Worm (Caenorhabditis elegans) whole organism, L2 larva: ENCODE results near the gene fbxa-190.

Experiments used
- C34F6.9 ChIP-seq: fragments of 150-350 bp; optimal IDR thresholded peaks from 2 replicates; lab custom pipeline; 2014; ENCODE audit warnings: missing biosample characterization, missing genetic modification characterization
- F13H6.1 ChIP-seq: sonication (generic microtip); optimal IDR thresholded peaks from 2 replicates; lab custom pipeline; 2016; ENCODE audit warnings: missing genetic modification characterization, missing compliant biosample characterization
- R02D3.7 ChIP-seq: fragments of 150-350 bp; optimal IDR thresholded peaks from 2 replicates; lab custom pipeline; 2014; ENCODE audit warnings: missing biosample characterization, missing genetic modification characterization
- Y55F3AM.14 ChIP-seq: fragments of 200-800 bp; sonication (Bioruptor generic); optimal IDR thresholded peaks from 2 replicates; lab custom pipeline; 2018; ENCODE audit warnings: mild to moderate bottlenecking, missing genetic modification characterization, missing compliant biosample characterization
- ZK546.5 ChIP-seq: sonication (generic microtip); optimal IDR thresholded peaks from 2 replicates; lab custom pipeline; 2017; ENCODE audit warnings: missing biosample characterization, missing genetic modification characterization
- alr-1 ChIP-seq: fragments of 150-350 bp; optimal IDR thresholded peaks from 2 replicates; lab custom pipeline; 2014; ENCODE audit warnings: missing biosample characterization, missing genetic modification characterization
- aly-2 ChIP-seq: fragments of 150-350 bp; optimal IDR thresholded peaks from 2 replicates; lab custom pipeline; 2014; ENCODE audit warnings: missing biosample characterization, missing genetic modification characterization
- ama-1 ChIP-seq: fragments of 150-350 bp; optimal IDR thresholded peaks from 2 replicates; lab custom pipeline; 2018; ENCODE audit warnings: inconsistent platforms
- blmp-1 ChIP-seq: sonication (generic microtip); optimal IDR thresholded peaks from 2 replicates; lab custom pipeline; 2017; ENCODE audit warnings: missing genetic modification characterization, mild to moderate bottlenecking, missing compliant biosample characterization, antibody characterized with exemption, moderate library complexity; ENCODE audit not compliant: insufficient read depth
- ceh-16 ChIP-seq: fragments of 150-350 bp; optimal IDR thresholded peaks from 2 replicates; lab custom pipeline; 2014; ENCODE audit warnings: missing biosample characterization, missing genetic modification characterization
- ceh-82 ChIP-seq: fragments of 150-350 bp; optimal IDR thresholded peaks from 2 replicates; lab custom pipeline; 2014; ENCODE audit warnings: missing biosample characterization, missing genetic modification characterization
- crh-2 ChIP-seq: sonication (generic microtip); optimal IDR thresholded peaks from 2 replicates; lab custom pipeline; 2017; ENCODE audit warnings: missing biosample characterization, missing genetic modification characterization
- dmd-4 ChIP-seq: sonication (generic microtip); optimal IDR thresholded peaks from 2 replicates; lab custom pipeline; 2017; ENCODE audit warnings: missing biosample characterization, missing genetic modification characterization
- egl-27 ChIP-seq: sonication (generic microtip); optimal IDR thresholded peaks from 3 replicates; lab custom pipeline; 2017; ENCODE audit warnings: missing biosample characterization, missing genetic modification reagents, missing genetic modification characterization
- elt-1 ChIP-seq: fragments of 150-350 bp; optimal IDR thresholded peaks from 2 replicates; lab custom pipeline; 2014; ENCODE audit warnings: missing biosample characterization, missing genetic modification characterization
- fos-1 ChIP-seq: fragments of 150-350 bp; optimal IDR thresholded peaks from 2 replicates; lab custom pipeline; 2014; ENCODE audit warnings: missing biosample characterization, missing genetic modification characterization
- gmeb-1 ChIP-seq: fragments of 150-350 bp; optimal IDR thresholded peaks from 2 replicates; lab custom pipeline; 2014; ENCODE audit warnings: missing biosample characterization, missing genetic modification characterization
- lin-11 ChIP-seq: fragments of 150-350 bp; sonication (generic microtip); optimal IDR thresholded peaks from 2 replicates; lab custom pipeline; 2014; ENCODE audit warnings: missing biosample characterization, missing genetic modification characterization, inconsistent platforms, mixed read lengths
- lin-13 ChIP-seq: fragments of 150-350 bp; optimal IDR thresholded peaks from 2 replicates; lab custom pipeline; 2014; ENCODE audit warnings: missing biosample characterization, missing genetic modification reagents, missing genetic modification characterization
- lin-39 ChIP-seq: fragments of 150-350 bp; optimal IDR thresholded peaks from 2 replicates; lab custom pipeline; 2014; ENCODE audit warnings: missing biosample characterization, missing genetic modification reagents, missing genetic modification characterization
- lsy-2 ChIP-seq, 2 experiments: fragments of 150-350 bp in 1 of 2; sonication (generic microtip) in 1 of 2; optimal IDR thresholded peaks; 2 replicates each; lab custom pipeline; 2014 to 2017; ENCODE audit warnings: missing biosample characterization in 2 of 2, missing genetic modification characterization in 2 of 2
- mab-5 ChIP-seq: fragments of 150-350 bp; optimal IDR thresholded peaks from 2 replicates; lab custom pipeline; 2014; ENCODE audit warnings: missing biosample characterization, missing genetic modification characterization
- mbf-1 ChIP-seq: sonication (generic microtip); optimal IDR thresholded peaks from 2 replicates; lab custom pipeline; 2017; ENCODE audit warnings: missing biosample characterization, missing genetic modification characterization
- mdl-1 ChIP-seq, 2 experiments: fragments of 150-350 bp in 1 of 2; sonication (generic microtip) in 1 of 2; optimal IDR thresholded peaks; 2 replicates each; lab custom pipeline; 2017; ENCODE audit warnings: missing biosample characterization in 2 of 2, missing genetic modification characterization in 2 of 2
- nhr-10 ChIP-seq: sonication (generic microtip); optimal IDR thresholded peaks from 2 replicates; lab custom pipeline; 2017; ENCODE audit warnings: missing biosample characterization, missing genetic modification characterization
- nhr-11 ChIP-seq: fragments of 150-350 bp; optimal IDR thresholded peaks from 2 replicates; lab custom pipeline; 2014; ENCODE audit warnings: missing biosample characterization, missing genetic modification characterization
- nhr-12 ChIP-seq: fragments of 150-350 bp; optimal IDR thresholded peaks from 2 replicates; lab custom pipeline; 2014; ENCODE audit warnings: missing biosample characterization, missing genetic modification characterization
- nhr-129 ChIP-seq: fragments of 150-350 bp; optimal IDR thresholded peaks from 2 replicates; lab custom pipeline; 2014; ENCODE audit warnings: missing biosample characterization, missing genetic modification characterization
- nhr-21 ChIP-seq: fragments of 150-350 bp; optimal IDR thresholded peaks from 2 replicates; lab custom pipeline; 2014; ENCODE audit warnings: missing biosample characterization, missing genetic modification characterization
- nhr-23 ChIP-seq: fragments of 150-350 bp; optimal IDR thresholded peaks from 2 replicates; lab custom pipeline; 2014; ENCODE audit warnings: missing biosample characterization, missing genetic modification reagents, missing genetic modification characterization
- nhr-237 ChIP-seq: fragments of 150-350 bp; optimal IDR thresholded peaks from 2 replicates; lab custom pipeline; 2014; ENCODE audit warnings: missing biosample characterization, missing genetic modification characterization
- nhr-25 ChIP-seq: fragments of 150-350 bp; sonication (generic microtip); optimal IDR thresholded peaks from 3 replicates; lab custom pipeline; 2014; ENCODE audit warnings: missing biosample characterization, missing genetic modification characterization
- nhr-6 ChIP-seq: fragments of 150-350 bp; optimal IDR thresholded peaks from 2 replicates; lab custom pipeline; 2014; ENCODE audit warnings: missing biosample characterization, missing genetic modification characterization
- peb-1 ChIP-seq: fragments of 150-350 bp; optimal IDR thresholded peaks from 2 replicates; lab custom pipeline; 2014; ENCODE audit warnings: missing biosample characterization, missing genetic modification characterization
- sem-4 ChIP-seq: fragments of 150-350 bp; optimal IDR thresholded peaks from 2 replicates; lab custom pipeline; 2014; ENCODE audit warnings: missing biosample characterization, missing genetic modification reagents, missing genetic modification characterization
- skn-1 ChIP-seq: sonication (generic microtip); optimal IDR thresholded peaks from 2 replicates; lab custom pipeline; 2017; ENCODE audit warnings: missing biosample characterization, missing genetic modification characterization
- sma-3 ChIP-seq: sonication (generic microtip); optimal IDR thresholded peaks from 2 replicates; lab custom pipeline; 2016; ENCODE audit warnings: missing genetic modification reagents, missing genetic modification characterization, missing compliant biosample characterization
- sma-9 ChIP-seq, 2 experiments: fragments of 150-350 bp in 1 of 2; sonication (generic microtip) in 1 of 2; optimal IDR thresholded peaks; 2 replicates each; lab custom pipeline; 2014 to 2016; ENCODE audit warnings: missing genetic modification characterization in 2 of 2, mild to moderate bottlenecking in 1 of 2, missing biosample characterization in 1 of 2, missing compliant biosample characterization in 1 of 2, missing genetic modification reagents in 1 of 2, moderate library complexity in 1 of 2
- snpc-4 ChIP-seq: fragments of 150-350 bp; optimal IDR thresholded peaks from 2 replicates; lab custom pipeline; 2014; ENCODE audit warnings: missing biosample characterization, missing genetic modification characterization
- unc-39 ChIP-seq: fragments of 150-350 bp; optimal IDR thresholded peaks from 2 replicates; lab custom pipeline; 2014; ENCODE audit warnings: missing biosample characterization, missing genetic modification characterization
- unc-55 ChIP-seq: fragments of 150-350 bp; sonication (generic microtip); optimal IDR thresholded peaks from 3 replicates; lab custom pipeline; 2014; ENCODE audit warnings: missing biosample characterization, missing genetic modification reagents, missing genetic modification characterization
- unc-62 ChIP-seq: fragments of 150-350 bp; optimal IDR thresholded peaks from 2 replicates; lab custom pipeline; 2014; ENCODE audit warnings: missing biosample characterization, missing genetic modification reagents, missing genetic modification characterization
- zag-1 ChIP-seq: fragments of 150-350 bp; optimal IDR thresholded peaks from 2 replicates; lab custom pipeline; 2014; ENCODE audit warnings: missing biosample characterization, missing genetic modification characterization
- ztf-1 ChIP-seq: fragments of 200-800 bp; sonication (Bioruptor generic); conservative IDR thresholded peaks from 2 replicates; pipeline ENCODE4 v1.3.6; 2022; ENCODE audit warnings: missing genetic modification characterization, missing compliant biosample characterization
- ztf-11 ChIP-seq: sonication (generic microtip); optimal IDR thresholded peaks from 2 replicates; lab custom pipeline; 2017; ENCODE audit warnings: missing biosample characterization, missing genetic modification characterization
- ztf-4 ChIP-seq: fragments of 150-350 bp; optimal IDR thresholded peaks from 2 replicates; lab custom pipeline; 2014; ENCODE audit warnings: missing biosample characterization, missing genetic modification characterization

The fbxa-190 gene

ce11 chrX:1384538-1384937 is 12.7 kb downstream of the fbxa-190 start, which contains the start of gene F56C3.8:
Gene F56C3.8 (minus strand): TSS chrX:1384638.
- TF ChIP-seq nhr-23 (tag; lab: Kevin White, UChicago): no peak
- TF ChIP-seq nhr-21 (tag; lab: Kevin White, UChicago): no peak
- no peak for TF ChIP-seq nhr-10
- TF ChIP-seq sem-4 (tag; lab: Kevin White, UChicago): no peak
- TF ChIP-seq ztf-11 (tag; lab: Kevin White, UChicago): no peak
- no peak for TF ChIP-seq gmeb-1 (tag; lab: Kevin White, UChicago)
- no peak for TF ChIP-seq lin-39
- no peak for TF ChIP-seq dmd-4

ce11 chrX:1386893-1387367 is 15.1 kb downstream of the fbxa-190 start, which contains the start of gene F56C3.1:
Gene F56C3.1 (plus strand): TSS chrX:1387317.
- TF ChIP-seq ztf-11 (tag; lab: Kevin White, UChicago): no peak
- TF ChIP-seq alr-1 (tag; lab: Kevin White, UChicago): no peak
- TF ChIP-seq C34F6.9 (tag; lab: Kevin White, UChicago): no peak
- no peak for TF ChIP-seq gmeb-1 (tag; lab: Kevin White, UChicago)
- TF ChIP-seq nhr-11 (tag; lab: Kevin White, UChicago): no peak
- TF ChIP-seq mbf-1: no peak
- no peak for TF ChIP-seq dmd-4
- no peak for TF ChIP-seq nhr-25 (tag; lab: Kevin White, UChicago)
- TF ChIP-seq elt-1: no peak
- TF ChIP-seq aly-2 (tag; lab: Kevin White, UChicago): no peak
- TF ChIP-seq R02D3.7: no peak
- no peak for TF ChIP-seq Y55F3AM.14 (GFP tag; lab: Kevin White, UChicago)
- no peak for TF ChIP-seq ztf-4
- no peak for TF ChIP-seq nhr-21 (tag; lab: Kevin White, UChicago)
- TF ChIP-seq lsy-2 (tag; optimal IDR thresholded peaks at IDR 0.05; lab: Kevin White, UChicago): no peak
- no peak for TF ChIP-seq nhr-237 (tag; lab: Kevin White, UChicago)
- no peak for TF ChIP-seq fos-1 (tag; lab: Kevin White, UChicago)

ce11 chrX:1389382-1389983 is 17.7 kb downstream of the fbxa-190 start:
- peak; percentile 45 for TF ChIP-seq R02D3.7
- peak; percentile 94 for TF ChIP-seq sem-4 (tag; lab: Kevin White, UChicago)
- TF ChIP-seq Y55F3AM.14 (GFP tag; lab: Kevin White, UChicago): peak; percentile 74
- TF ChIP-seq mbf-1: peak; percentile 62
- TF ChIP-seq unc-62: no peak
- peak; percentile 34 for TF ChIP-seq snpc-4 (tag; lab: Kevin White, UChicago)
- TF ChIP-seq F13H6.1 (tag; lab: Kevin White, UChicago): peak; percentile 85
- TF ChIP-seq unc-55: peak; percentile 85
- peak; percentile 93 for TF ChIP-seq egl-27 (tag; lab: Kevin White, UChicago)
- TF ChIP-seq nhr-21 (tag; lab: Kevin White, UChicago): peak; percentile 99
- TF ChIP-seq ama-1 (lab: Kevin White, UChicago): no peak
- peak; percentile 59 for TF ChIP-seq zag-1 (tag; lab: Kevin White, UChicago)
- TF ChIP-seq nhr-6 (tag; lab: Kevin White, UChicago): peak; percentile 95
- no peak for TF ChIP-seq unc-39 (tag; lab: Kevin White, UChicago)
- TF ChIP-seq ceh-16 (tag; lab: Kevin White, UChicago): peak; percentile 80
- TF ChIP-seq blmp-1 (tag; lab: Kevin White, UChicago): no peak
- TF ChIP-seq ZK546.5 (tag; lab: Kevin White, UChicago): peak; percentile 46
- TF ChIP-seq lin-11 (tag; lab: Kevin White, UChicago): no peak
- TF ChIP-seq nhr-129 (tag; lab: Kevin White, UChicago): peak; percentile 96
- TF ChIP-seq nhr-25 (tag; lab: Kevin White, UChicago): peak; percentile 95
- no peak for TF ChIP-seq alr-1 (tag; lab: Kevin White, UChicago)
- peak; percentile 83 to 93 for TF ChIP-seq lsy-2 (tag; optimal IDR thresholded peaks at IDR 0.05; lab: Kevin White, UChicago)
- peak; percentile 96 for TF ChIP-seq crh-2 (tag; lab: Kevin White, UChicago)
- peak; percentile 85 for TF ChIP-seq nhr-10
- TF ChIP-seq fos-1 (tag; lab: Kevin White, UChicago): peak; percentile 96
- peak; percentile 91 for TF ChIP-seq skn-1 (tag; lab: Kevin White, UChicago)
- no peak for TF ChIP-seq ztf-11 (tag; lab: Kevin White, UChicago)
- TF ChIP-seq lin-13 (GFP tag; lab: Kevin White, UChicago): peak; percentile 93
- TF ChIP-seq aly-2 (tag; lab: Kevin White, UChicago): peak; percentile 59
- peak; percentile 38 for TF ChIP-seq nhr-11 (tag; lab: Kevin White, UChicago)
- TF ChIP-seq ztf-1 (GFP tag; lab: Robert Waterston, UW): no peak
- peak; percentile 89 for TF ChIP-seq sma-9 (GFP tag; optimal IDR thresholded peaks at IDR 0.05; lab: Kevin White, UChicago)
- TF ChIP-seq sma-9 (tag; optimal IDR thresholded peaks at IDR 0.05; lab: Kevin White, UChicago): no peak
- TF ChIP-seq peb-1 (tag; lab: Kevin White, UChicago): no peak
- peak; percentile 94 for TF ChIP-seq sma-3
- peak; percentile 88 for TF ChIP-seq ztf-4
- TF ChIP-seq elt-1: no peak
- TF ChIP-seq nhr-12 (tag; lab: Kevin White, UChicago): peak; percentile 66
- TF ChIP-seq ceh-82 (tag; lab: Kevin White, UChicago): peak; percentile 87
- TF ChIP-seq lin-39: no peak
- TF ChIP-seq mdl-1 (tag; optimal IDR thresholded peaks at IDR 0.05; lab: Kevin White, UChicago): peak; percentile 7 to 80
- peak; percentile 66 for TF ChIP-seq mab-5
